Worm (Caenorhabditis elegans) whole organism, L2 larva: ENCODE results near the gene C34C6.9.

Experiments
- aly-2 ChIP-seq: fragments of 150-350 bp; optimal IDR thresholded peaks from 2 replicates; lab custom pipeline; 2014; ENCODE audit warnings: missing biosample characterization, missing genetic modification characterization
- elt-3 ChIP-seq: sonication (generic microtip); optimal IDR thresholded peaks from 2 replicates; lab custom pipeline; 2017; ENCODE audit warnings: missing biosample characterization, missing genetic modification characterization
- fos-1 ChIP-seq: fragments of 150-350 bp; optimal IDR thresholded peaks from 2 replicates; lab custom pipeline; 2014; ENCODE audit warnings: missing biosample characterization, missing genetic modification characterization
- mdl-1 ChIP-seq, 2 experiments: fragments of 150-350 bp in 1 of 2; sonication (generic microtip) in 1 of 2; optimal IDR thresholded peaks; 2 replicates each; lab custom pipeline; 2017; ENCODE audit warnings: missing biosample characterization in 2 of 2, missing genetic modification characterization in 2 of 2
- nhr-12 ChIP-seq: fragments of 150-350 bp; optimal IDR thresholded peaks from 2 replicates; lab custom pipeline; 2014; ENCODE audit warnings: missing biosample characterization, missing genetic modification characterization
- nhr-23 ChIP-seq: fragments of 150-350 bp; optimal IDR thresholded peaks from 2 replicates; lab custom pipeline; 2014; ENCODE audit warnings: missing biosample characterization, missing genetic modification reagents, missing genetic modification characterization
- nhr-77 ChIP-seq: fragments of 150-350 bp; optimal IDR thresholded peaks from 2 replicates; lab custom pipeline; 2014; ENCODE audit warnings: missing biosample characterization, missing genetic modification characterization
- unc-39 ChIP-seq: fragments of 150-350 bp; optimal IDR thresholded peaks from 2 replicates; lab custom pipeline; 2014; ENCODE audit warnings: missing biosample characterization, missing genetic modification characterization

DNA sequence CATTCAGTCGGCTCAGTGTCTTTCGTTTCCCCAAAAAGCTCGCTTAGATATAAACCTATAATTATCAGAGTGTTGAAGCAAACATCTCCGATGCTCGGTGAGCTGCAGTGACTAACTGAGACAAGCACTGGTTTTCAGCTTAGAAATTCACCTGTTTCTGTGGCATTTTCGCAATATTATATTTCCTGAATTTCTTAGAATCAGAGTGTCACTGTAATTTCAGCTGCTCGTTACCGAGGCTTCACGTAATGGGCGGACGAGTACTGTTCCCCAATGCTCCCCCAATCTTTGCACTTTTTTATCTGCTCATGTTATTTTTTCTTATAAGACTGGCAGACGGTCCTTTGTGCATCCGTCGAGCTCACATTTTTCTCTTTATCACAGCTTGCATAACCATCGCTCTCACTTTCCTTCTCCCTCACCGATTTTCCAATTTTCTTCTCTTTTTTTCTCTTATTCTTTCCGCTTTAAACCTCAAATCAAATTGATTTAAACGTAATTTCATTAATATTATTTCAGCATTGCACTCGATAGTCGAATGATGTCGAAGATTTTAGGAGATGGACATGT lies 36.3 kb downstream of the C34C6.9 start, which contains the start of gene trcs-2:
- no peak for TF ChIP-seq elt-3
- TF ChIP-seq fos-1 (tag; lab: Kevin White, UChicago), result no peak
- TF ChIP-seq aly-2, result no peak
- TF ChIP-seq nhr-77 (tag; lab: Kevin White, UChicago), result no peak
- no peak for TF ChIP-seq unc-39 (tag; lab: Kevin White, UChicago)
- no peak for TF ChIP-seq mdl-1 (tag; optimal IDR thresholded peaks at IDR 0.05; lab: Kevin White, UChicago)
- TF ChIP-seq nhr-23 (tag; lab: Kevin White, UChicago), result no peak
- no peak for TF ChIP-seq nhr-12 (tag; lab: Kevin White, UChicago)
